Fruit fly (Drosophila melanogaster) ovary, adult (tissue): Measurements from ENCODE around the gene CG14383.

ENCODE experiments used
- CG17801 ChIP-seq: fragments of 200-800 bp; optimal IDR thresholded peaks from 2 replicates; lab custom pipeline; 2019; ENCODE audit warnings: missing biosample characterization, mild to moderate bottlenecking, missing genetic modification characterization, moderate library complexity; ENCODE audit not compliant: partially characterized antibody

CG14383 gene

dm6 chr3R:12988411-12988810, at the start of gene CG14383:
TSS of gene CG14383 (minus strand) at chr3R:12988511.
- TF ChIP-seq CG17801 = no peak

- TF ChIP-seq CG17801 = no peak
Measured at dm6 chr3R:13038075-13038474, 49.8 kb upstream of the CG14383 start, which contains the start of gene CG11668. TSS of gene CG11668 (plus strand) at chr3R:13038375.

- TF ChIP-seq CG17801 = no peak
Measured at dm6 chr3R:13036064-13036463, 47.8 kb upstream of the CG14383 start.

- no peak for TF ChIP-seq CG17801
Measured at dm6 chr3R:13033670-13034069, 45.4 kb upstream of the CG14383 start.

- peak; percentile 34 for TF ChIP-seq CG17801
Measured at dm6 chr3R:13032975-13033445, 44.7 kb upstream of the CG14383 start.

dm6 chr3R:13032323-13032722, 44.0 kb upstream of the CG14383 start, which contains the start of gene ry:
TSS of gene ry (plus strand) at chr3R:13032528.
- no peak for TF ChIP-seq CG17801

dm6 chr3R:13030257-13031173, 42.2 kb upstream of the CG14383 start, which contains the start of the genes CG46281 and CG46280:
TSS of gene CG46281 (minus strand) at chr3R:13030307.
TSS of gene CG46280 (minus strand) at chr3R:13030659.
- peak; percentile 49 for TF ChIP-seq CG17801

dm6 chr3R:13018995-13019394, 30.7 kb upstream of the CG14383 start:
- peak; percentile 18 for TF ChIP-seq CG17801

dm6 chr3R:13018284-13018900, 30.1 kb upstream of the CG14383 start:
- TF ChIP-seq CG17801 = no peak

- no peak for TF ChIP-seq CG17801
Measured at dm6 chr3R:13017623-13018036, 29.3 kb upstream of the CG14383 start.

- TF ChIP-seq CG17801 = no peak
Measured at dm6 chr3R:13015811-13016766, 27.8 kb upstream of the CG14383 start.

dm6 chr3R:13015402-13015801, 27.1 kb upstream of the CG14383 start:
- no peak for TF ChIP-seq CG17801

- no peak for TF ChIP-seq CG17801
Measured at dm6 chr3R:13014168-13014881, 26.0 kb upstream of the CG14383 start.

- TF ChIP-seq CG17801 = no peak
Measured at dm6 chr3R:13012990-13013389, 24.7 kb upstream of the CG14383 start.

dm6 chr3R:13012351-13012750, 24.0 kb upstream of the CG14383 start:
- peak; percentile 39 for TF ChIP-seq CG17801

- TF ChIP-seq CG17801 = no peak
Measured at dm6 chr3R:13011621-13011963, 23.3 kb upstream of the CG14383 start, which contains the start of gene CtBP. TSS of gene CtBP (plus strand) at chr3R:13011649.
